Worm (Caenorhabditis elegans): ENCODE measurements around the gene C02F12.5.

C02F12.5 gene

DNA sequence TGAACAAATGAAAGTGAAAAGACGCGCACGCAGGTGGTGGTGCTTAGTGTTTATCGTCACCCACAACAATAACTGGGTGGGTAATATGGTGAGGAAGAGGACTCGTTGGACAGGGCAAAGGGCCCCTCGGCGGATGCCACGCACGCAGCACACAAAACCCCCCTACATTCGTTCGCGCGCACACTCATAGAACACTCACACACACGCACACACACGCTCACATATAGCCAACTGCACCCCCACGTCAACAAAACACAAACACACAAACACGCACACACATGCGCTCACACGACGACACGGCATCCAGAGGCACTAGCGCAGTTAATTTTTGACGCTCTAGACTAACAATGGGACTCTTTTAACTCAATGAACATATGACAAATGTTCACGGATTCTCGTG, 22.3 kb upstream of the C02F12.5 start:
- TF ChIP-seq flt-1 (GFP tag; IDR thresholded peaks at IDR 0.05) = peak; percentile 70; the same call in 1 of the 2 replicates
- TF ChIP-seq ztf-23 (GFP tag; IDR thresholded peaks at IDR 0.05) = 0 out of 2 replicates have a peak, but pooled peaks have one; percentile 13
- TF ChIP-seq klf-2 (GFP tag; conservative IDR thresholded peaks at IDR 0.05) = no peak
- 0 out of 2 replicates have a peak, but pooled peaks have one; percentile 31 for TF ChIP-seq tab-1 (GFP tag; IDR thresholded peaks at IDR 0.05)
- no peak for TF ChIP-seq ztf-29 (GFP tag; IDR thresholded peaks at IDR 0.05)
- no peak for TF ChIP-seq med-1 (GFP tag; optimal IDR thresholded peaks at IDR 0.05; ENCODE audit: insufficient read depth)
- no peak for TF ChIP-seq ref-1 (GFP tag; conservative IDR thresholded peaks at IDR 0.05)
- no peak for TF ChIP-seq T22C8.4 (GFP tag; IDR thresholded peaks at IDR 0.05)
- TF ChIP-seq cog-1 (tag; optimal IDR thresholded peaks at IDR 0.05) = no peak

DNA sequence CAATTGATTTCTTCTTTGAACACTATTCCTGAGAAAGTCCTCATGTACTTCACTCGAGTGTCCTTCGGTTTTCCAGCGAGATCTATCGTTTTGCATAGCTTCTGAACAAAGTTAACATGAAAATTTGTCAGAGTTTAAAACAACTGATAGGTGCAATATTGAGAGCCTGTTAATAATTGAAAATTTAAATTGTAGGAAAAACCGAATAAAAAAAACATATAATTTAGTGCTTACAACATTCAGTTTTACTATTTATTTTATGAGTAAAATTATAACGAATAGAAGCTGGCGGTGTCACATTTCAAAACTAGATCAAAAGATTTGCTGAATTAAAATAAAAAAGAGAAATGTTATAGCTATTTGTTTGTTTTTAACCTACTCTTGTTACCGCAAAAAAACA, 21.2 kb upstream of the C02F12.5 start, which contains the start of gene C02F12.8:
Gene C02F12.8 (minus strand): TSS at position 101 of the 400 bp plus-strand sequence.
- TF ChIP-seq tab-1 (GFP tag; IDR thresholded peaks at IDR 0.05) (no peak), ref-1 (GFP tag; conservative IDR thresholded peaks at IDR 0.05) (no peak), med-1 (GFP tag; optimal IDR thresholded peaks at IDR 0.05; ENCODE audit: insufficient read depth) (no peak), cog-1 (tag; optimal IDR thresholded peaks at IDR 0.05) (no peak), klf-2 (GFP tag; conservative IDR thresholded peaks at IDR 0.05) (no peak), T22C8.4 (GFP tag; IDR thresholded peaks at IDR 0.05) (no peak), flt-1 (GFP tag; IDR thresholded peaks at IDR 0.05) (no peak), ztf-29 (GFP tag; IDR thresholded peaks at IDR 0.05) (no peak), ztf-23 (GFP tag; IDR thresholded peaks at IDR 0.05) (no peak)

DNA sequence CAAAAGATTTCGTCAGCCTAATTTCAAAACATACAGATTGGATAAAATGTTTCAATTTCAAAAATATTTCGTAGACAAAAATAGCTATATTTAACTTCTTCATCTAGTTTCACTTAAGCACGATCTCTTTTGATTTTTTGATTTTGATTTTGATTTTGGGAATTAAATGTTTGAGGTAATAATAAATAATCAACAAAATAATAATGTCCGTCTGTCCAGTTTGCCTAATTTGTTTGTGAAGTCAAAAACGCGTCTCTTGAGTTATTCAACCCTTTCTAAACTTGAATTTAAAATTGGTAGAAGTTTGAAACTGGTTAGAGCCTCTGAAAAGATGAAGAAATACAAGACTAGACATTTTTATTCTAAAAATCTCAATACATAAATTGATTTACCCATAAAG, 17.9 kb upstream of the C02F12.5 start:
- TF ChIP-seq ztf-29 (GFP tag; IDR thresholded peaks at IDR 0.05) = no peak
- TF ChIP-seq tab-1 (GFP tag; IDR thresholded peaks at IDR 0.05) = no peak
- TF ChIP-seq ztf-23 (GFP tag; IDR thresholded peaks at IDR 0.05) = no peak
- no peak for TF ChIP-seq flt-1 (GFP tag; IDR thresholded peaks at IDR 0.05)
- TF ChIP-seq ref-1 (GFP tag; conservative IDR thresholded peaks at IDR 0.05) = no peak
- TF ChIP-seq klf-2 (GFP tag; conservative IDR thresholded peaks at IDR 0.05) = no peak

DNA sequence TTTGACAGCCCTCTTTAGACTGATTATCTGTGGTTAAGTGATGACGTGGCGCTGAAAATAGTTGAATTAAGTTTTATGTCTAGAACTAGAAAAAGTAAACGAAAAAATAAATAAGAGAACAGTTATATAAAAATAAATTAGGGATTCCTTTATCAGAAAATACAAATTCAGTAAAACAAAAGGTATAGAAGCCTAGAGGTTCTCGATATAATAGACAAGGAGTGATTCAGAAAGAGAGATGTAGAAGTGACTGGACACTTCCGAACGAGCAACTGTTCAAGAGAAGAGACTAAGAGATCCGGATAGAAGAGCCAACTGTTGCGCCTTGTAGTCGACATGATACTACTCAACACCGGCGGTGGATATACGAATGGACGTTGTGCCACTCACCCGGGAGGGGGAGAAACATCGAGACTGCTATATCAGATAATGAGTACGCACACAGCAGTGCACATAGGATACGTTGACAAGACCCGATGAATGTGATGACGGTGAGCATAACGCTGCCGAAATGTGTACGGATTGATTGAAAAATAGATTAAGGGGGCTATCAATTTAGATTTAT, 17.3 kb upstream of the C02F12.5 start, which contains the start of gene tag-278:
Gene tag-278 (minus strand): TSS at position 51 of the 565 bp plus-strand sequence.
- no peak for TF ChIP-seq klf-2 (GFP tag; conservative IDR thresholded peaks at IDR 0.05)
- TF ChIP-seq tab-1 (GFP tag; IDR thresholded peaks at IDR 0.05) = no peak
- no peak for TF ChIP-seq cog-1 (tag; optimal IDR thresholded peaks at IDR 0.05)

DNA sequence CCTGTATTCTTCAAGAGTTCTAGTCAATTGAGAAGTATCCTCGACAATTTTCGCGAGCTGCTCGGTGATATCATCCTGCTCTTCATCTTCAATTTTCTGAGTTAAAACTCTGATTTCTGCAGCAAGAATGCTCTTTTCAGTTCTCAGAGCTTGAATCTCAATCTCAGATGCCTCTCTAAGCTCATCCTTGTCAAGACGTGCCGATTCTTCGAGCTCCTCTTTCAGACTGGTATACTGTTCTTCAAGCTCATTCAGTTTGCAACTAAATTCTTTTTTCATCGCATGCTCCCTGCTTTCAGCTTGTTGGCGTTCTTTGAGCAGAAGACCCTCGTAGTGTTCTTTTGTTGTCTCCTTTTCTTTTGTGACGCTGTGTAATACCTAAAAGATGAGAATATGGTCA, 14.5 kb upstream of the C02F12.5 start:
- TF ChIP-seq T22C8.4 (GFP tag; IDR thresholded peaks at IDR 0.05) = no peak
- no peak for TF ChIP-seq flt-1 (GFP tag; IDR thresholded peaks at IDR 0.05)
- TF ChIP-seq ref-1 (GFP tag; conservative IDR thresholded peaks at IDR 0.05) = no peak
- TF ChIP-seq ztf-23 (GFP tag; IDR thresholded peaks at IDR 0.05) = no peak
- no peak for TF ChIP-seq ztf-29 (GFP tag; IDR thresholded peaks at IDR 0.05)
- TF ChIP-seq klf-2 (GFP tag; conservative IDR thresholded peaks at IDR 0.05) = no peak
- no peak for TF ChIP-seq tab-1 (GFP tag; IDR thresholded peaks at IDR 0.05)
- no peak for TF ChIP-seq med-1 (GFP tag; optimal IDR thresholded peaks at IDR 0.05; ENCODE audit: insufficient read depth)
- TF ChIP-seq cog-1 (tag; optimal IDR thresholded peaks at IDR 0.05) = no peak

DNA sequence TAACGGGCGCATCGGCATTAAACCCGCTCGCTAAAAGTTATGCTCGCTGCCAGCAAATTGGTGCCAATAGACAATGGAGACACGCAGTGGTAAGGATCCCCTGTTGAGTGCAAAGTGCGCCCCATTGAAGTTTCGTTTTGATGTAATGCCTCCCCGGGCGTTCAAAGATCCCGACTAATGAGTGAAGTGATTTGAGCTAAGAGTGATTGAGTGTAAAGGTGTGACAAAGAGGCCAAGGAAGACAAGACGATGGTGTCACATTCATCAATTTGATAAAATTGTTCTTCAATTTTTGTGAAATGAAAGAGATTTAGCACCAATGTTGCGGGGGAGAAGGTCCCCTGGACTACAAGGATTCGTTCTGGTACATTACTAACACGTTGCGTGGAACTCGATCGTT, 11.2 kb upstream of the C02F12.5 start:
- no peak for TF ChIP-seq klf-2 (GFP tag; conservative IDR thresholded peaks at IDR 0.05)
- TF ChIP-seq cog-1 (tag; optimal IDR thresholded peaks at IDR 0.05) = no peak
- TF ChIP-seq ref-1 (GFP tag; conservative IDR thresholded peaks at IDR 0.05) = no peak
- TF ChIP-seq T22C8.4 (GFP tag; IDR thresholded peaks at IDR 0.05) = no peak
- no peak for TF ChIP-seq med-1 (GFP tag; optimal IDR thresholded peaks at IDR 0.05; ENCODE audit: insufficient read depth)
- no peak for TF ChIP-seq tab-1 (GFP tag; IDR thresholded peaks at IDR 0.05)
- TF ChIP-seq ztf-29 (GFP tag; IDR thresholded peaks at IDR 0.05) = no peak
- no peak for TF ChIP-seq flt-1 (GFP tag; IDR thresholded peaks at IDR 0.05)
- TF ChIP-seq ztf-23 (GFP tag; IDR thresholded peaks at IDR 0.05) = no peak

DNA sequence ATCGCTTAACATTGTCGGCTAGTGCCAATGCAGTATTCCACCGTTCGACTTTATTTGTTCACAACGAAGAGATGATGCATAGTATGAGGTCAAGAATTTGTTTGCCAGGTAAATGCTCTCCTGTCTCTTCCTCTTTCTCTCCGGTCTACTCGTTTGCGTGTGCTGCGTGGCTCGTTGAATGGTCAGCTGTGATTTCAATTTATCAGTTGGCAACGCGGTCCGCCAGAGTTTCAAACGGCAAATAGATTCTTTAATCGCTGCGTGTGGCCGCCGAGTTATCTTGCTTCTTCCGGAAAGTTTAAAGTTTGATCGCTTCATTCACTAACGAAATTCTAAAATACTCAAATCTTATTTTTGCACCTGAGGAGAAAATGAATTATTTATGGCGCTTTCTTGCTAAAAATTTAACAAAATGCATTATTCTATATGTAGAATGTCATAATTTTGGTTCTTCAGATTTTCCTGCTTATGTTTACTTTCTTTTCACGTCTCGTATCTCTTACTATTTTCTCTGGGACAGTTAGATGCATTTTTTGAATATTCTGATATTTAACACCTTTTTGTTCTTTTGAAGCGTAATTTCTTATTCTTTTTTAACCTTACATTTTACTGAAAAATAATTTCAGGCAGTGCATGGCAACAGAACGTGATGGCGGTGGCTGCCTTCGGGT, 8.8 kb upstream of the C02F12.5 start, which contains the start of gene tsp-17:
Gene tsp-17 (plus strand): TSS at position 621 of the 671 bp plus-strand sequence.
- TF ChIP-seq ref-1 (GFP tag; conservative IDR thresholded peaks at IDR 0.05) = no peak
- TF ChIP-seq ztf-29 (GFP tag; IDR thresholded peaks at IDR 0.05) = no peak
- TF ChIP-seq ztf-23 (GFP tag; IDR thresholded peaks at IDR 0.05) = no peak
- no peak for TF ChIP-seq tab-1 (GFP tag; IDR thresholded peaks at IDR 0.05)
- no peak for TF ChIP-seq cog-1 (tag; optimal IDR thresholded peaks at IDR 0.05)
- no peak for TF ChIP-seq flt-1 (GFP tag; IDR thresholded peaks at IDR 0.05)
- no peak for TF ChIP-seq klf-2 (GFP tag; conservative IDR thresholded peaks at IDR 0.05)

DNA sequence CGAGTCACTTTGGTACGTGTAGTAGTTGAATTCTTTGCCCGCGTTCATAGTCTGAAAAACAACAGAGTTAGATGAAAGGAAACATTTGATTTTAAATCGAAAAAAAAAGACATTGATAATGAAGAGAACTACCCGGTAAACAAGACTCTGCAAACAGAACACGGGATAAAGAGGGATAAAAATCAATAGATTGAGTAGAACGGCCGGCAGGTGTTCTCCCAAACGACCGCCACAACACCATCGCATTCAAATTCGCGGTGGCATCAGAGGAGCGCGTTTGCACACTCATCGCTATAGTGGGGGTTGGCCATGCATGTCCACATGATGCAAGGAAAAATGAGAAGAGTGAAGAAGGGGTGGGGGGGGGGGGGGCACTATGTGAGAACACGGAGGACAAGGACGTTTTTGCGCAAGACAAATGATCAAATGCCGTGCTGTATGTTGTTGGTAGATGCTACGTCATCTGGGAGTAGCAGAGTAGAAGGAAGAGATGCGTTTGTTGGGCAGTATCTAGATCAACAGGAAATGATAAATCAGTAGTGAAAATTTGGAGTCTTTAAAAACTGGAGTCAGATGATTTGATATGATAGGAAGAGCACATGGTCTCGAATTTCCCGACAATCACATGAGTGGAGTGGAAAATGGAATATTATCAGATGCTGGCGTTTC, 6.7 kb upstream of the C02F12.5 start, which contains the start of gene tag-52:
Gene tag-52 (minus strand): TSS at position 51 of the 669 bp plus-strand sequence.
- no peak for TF ChIP-seq T22C8.4 (GFP tag; IDR thresholded peaks at IDR 0.05)
- 0 out of 2 replicates have a peak, but pooled peaks have one; percentile 64 for TF ChIP-seq flt-1 (GFP tag; IDR thresholded peaks at IDR 0.05)

DNA sequence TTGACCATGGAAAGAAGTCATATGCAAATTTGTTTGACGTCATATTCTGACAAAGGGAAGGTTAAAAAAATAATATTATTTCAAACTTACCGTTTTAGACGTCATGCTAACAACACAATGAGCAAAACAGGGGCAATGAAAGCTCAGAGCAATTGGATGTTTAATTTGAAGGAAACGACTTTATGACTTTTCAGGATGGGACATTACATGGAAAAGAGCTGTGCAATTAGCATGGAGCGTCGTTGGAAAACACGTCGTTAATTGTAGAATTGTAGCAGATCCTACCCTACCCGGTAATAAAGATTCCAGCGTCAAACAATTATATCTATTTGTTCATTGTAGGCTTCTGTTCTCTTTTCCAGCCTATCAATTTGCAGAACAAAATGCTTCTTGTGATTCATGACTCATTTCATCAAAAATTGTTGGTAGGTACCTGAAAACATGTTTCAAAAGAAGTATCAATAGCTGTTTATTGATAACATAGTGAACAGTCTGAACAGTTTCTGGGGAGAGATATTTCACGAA, 1.7 kb upstream of the C02F12.5 start, which contains the start of gene ceh-63:
Gene ceh-63 (minus strand): TSS at position 475 of the 525 bp plus-strand sequence.
- TF ChIP-seq klf-2 (GFP tag; conservative IDR thresholded peaks at IDR 0.05) (no peak), cog-1 (tag; optimal IDR thresholded peaks at IDR 0.05) (no peak), T22C8.4 (GFP tag; IDR thresholded peaks at IDR 0.05) (no peak), ztf-23 (GFP tag; IDR thresholded peaks at IDR 0.05) (no peak), flt-1 (GFP tag; IDR thresholded peaks at IDR 0.05) (no peak), tab-1 (GFP tag; IDR thresholded peaks at IDR 0.05) (no peak), ztf-29 (GFP tag; IDR thresholded peaks at IDR 0.05) (no peak), ref-1 (GFP tag; conservative IDR thresholded peaks at IDR 0.05) (no peak), med-1 (GFP tag; optimal IDR thresholded peaks at IDR 0.05; ENCODE audit: insufficient read depth) (no peak)

All from whole organism, midembryonic.